Worm (Caenorhabditis elegans): ENCODE results near the gene K04G7.1.

K04G7.1 gene

DNA sequence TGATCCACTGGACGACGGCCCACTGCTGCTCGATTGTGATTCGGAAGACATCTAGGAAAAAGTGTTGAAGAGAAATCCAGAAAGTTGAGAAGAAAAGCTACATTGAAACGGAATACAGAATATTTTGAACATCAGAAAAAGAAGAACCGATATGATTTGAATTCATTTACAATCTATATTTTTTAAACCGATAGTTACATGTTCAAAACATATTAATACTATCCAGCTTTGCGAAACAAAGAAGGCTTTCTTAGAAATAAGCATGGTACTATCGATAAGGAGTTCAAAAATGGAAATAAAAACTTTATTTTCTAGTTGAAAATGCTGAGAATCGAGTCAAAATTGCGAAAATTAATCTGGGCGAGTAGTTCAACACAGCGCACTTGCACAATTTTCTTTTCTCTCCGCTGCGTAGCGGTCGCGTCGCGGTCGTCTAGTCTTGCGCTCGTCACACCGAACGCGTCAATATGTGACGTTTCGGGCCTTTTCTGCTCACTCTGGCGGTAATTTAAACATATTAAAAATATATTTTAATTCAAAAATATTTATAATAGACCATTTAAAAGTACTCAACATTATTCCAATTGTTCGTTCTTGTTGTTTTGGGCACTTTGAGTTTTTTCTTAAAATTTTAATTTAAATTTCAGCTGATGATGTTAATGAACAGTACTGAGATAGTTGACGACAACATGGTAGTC is at the start of gene K04G7.1, which contains the start of gene syf-2:
Gene K04G7.1 (plus strand): TSS at position 648 of the 698 bp plus-strand sequence.
Gene syf-2 (minus strand): TSS at position 51 of the 698 bp plus-strand sequence.
- TF ChIP-seq lin-35 (GFP tag; optimal IDR thresholded peaks at IDR 0.05) (peak; percentile 93 to 96), lin-39 (tag; optimal IDR thresholded peaks at IDR 0.05) (peak; percentile 76), unc-62 (GFP tag; optimal IDR thresholded peaks at IDR 0.05) (no peak), unc-30 (tag; optimal IDR thresholded peaks at IDR 0.05) (no peak), unc-98 (GFP tag; IDR thresholded peaks at IDR 0.05) (no peak), dpl-1 (GFP tag; optimal IDR thresholded peaks at IDR 0.05) (peak; percentile 90 to 94 (median 91)), grh-1 (GFP tag; IDR thresholded peaks at IDR 0.05) (peak; percentile 80), egl-13 (tag; optimal IDR thresholded peaks at IDR 0.05) (peak; percentile 85), vab-15 (tag; optimal IDR thresholded peaks at IDR 0.05) (no peak), elt-3 (tag; optimal IDR thresholded peaks at IDR 0.05) (peak in 3 of 6 experiments; percentile 58 to 89 (median 59)), aly-2 (tag; optimal IDR thresholded peaks at IDR 0.05) (peak; percentile 8), pax-3 (tag; optimal IDR thresholded peaks at IDR 0.05) (peak; percentile 82), tbx-2 (tag; optimal IDR thresholded peaks at IDR 0.05) (peak; percentile 91), ztf-4 (tag; optimal IDR thresholded peaks at IDR 0.05) (peak; percentile 77), nhr-47 (tag; optimal IDR thresholded peaks at IDR 0.05) (peak; percentile 90), zag-1 (tag; optimal IDR thresholded peaks at IDR 0.05) (peak; percentile 20), fkh-10 (GFP tag; optimal IDR thresholded peaks at IDR 0.05) (peak; percentile 71), isw-1 (GFP tag; IDR thresholded peaks at IDR 0.05) (peak; percentile 90), sup-37 (GFP tag; optimal IDR thresholded peaks at IDR 0.05) (no peak), ztf-11 (tag; optimal IDR thresholded peaks at IDR 0.05) (peak in 1 of 2 experiments; percentile 57), nhr-19 (GFP tag; conservative IDR thresholded peaks at IDR 0.05) (peak; percentile 90), pag-3 (tag; optimal IDR thresholded peaks at IDR 0.05; ENCODE audit: borderline replicate concordance, insufficient read depth) (no peak), dsc-1 (tag; optimal IDR thresholded peaks at IDR 0.05) (peak; percentile 80), unc-86 (tag; optimal IDR thresholded peaks at IDR 0.05) (peak; percentile 85), unc-130 (tag; optimal IDR thresholded peaks at IDR 0.05) (peak; percentile 83), nhr-85 (tag) (peak; percentile 97), nhr-90 (tag; optimal IDR thresholded peaks at IDR 0.05; ENCODE audit: poor library complexity) (peak; percentile 80), hpl-2 (GFP tag; optimal IDR thresholded peaks at IDR 0.05) (peak; percentile 52), sptf-1 (tag; optimal IDR thresholded peaks at IDR 0.05) (no peak), efl-3 (GFP tag; optimal IDR thresholded peaks at IDR 0.05) (no peak), mab-9 (GFP tag; IDR thresholded peaks at IDR 0.05) (peak; percentile 61; the same call in 1 of the 2 replicates), ets-5 (GFP tag; IDR thresholded peaks at IDR 0.05) (no peak), xbp-1 (tag; optimal IDR thresholded peaks at IDR 0.05) (peak; percentile 91), blmp-1 (tag; optimal IDR thresholded peaks at IDR 0.05) (peak; percentile 82), nhr-12 (tag; optimal IDR thresholded peaks at IDR 0.05) (no peak), zip-4 (GFP tag; optimal IDR thresholded peaks at IDR 0.05) (peak; percentile 60), mep-1 (tag; optimal IDR thresholded peaks at IDR 0.05) (peak; percentile 86), lsy-2 (tag; optimal IDR thresholded peaks at IDR 0.05) (peak; percentile 95), tlp-1 (tag; optimal IDR thresholded peaks at IDR 0.05) (no peak), C34B4.2 (tag; optimal IDR thresholded peaks at IDR 0.05) (no peak), snpc-4 (tag; optimal IDR thresholded peaks at IDR 0.05) (peak; percentile 82), jun-1 (tag; optimal IDR thresholded peaks at IDR 0.05) (peak; percentile 86), C04F5.9 (tag; optimal IDR thresholded peaks at IDR 0.05) (peak; percentile 64), ces-1 (GFP tag; optimal IDR thresholded peaks at IDR 0.05) (no peak), ama-1 (optimal IDR thresholded peaks at IDR 0.05) (peak; percentile 56), lin-14 (GFP tag; optimal IDR thresholded peaks at IDR 0.05) (peak; percentile 95), lir-3 (tag; optimal IDR thresholded peaks at IDR 0.05; ENCODE audit: poor library complexity) (peak; percentile 62), egl-27 (tag; optimal IDR thresholded peaks at IDR 0.05) (peak; percentile 78 to 87), irx-1 (tag; optimal IDR thresholded peaks at IDR 0.05) (peak; percentile 70), fkh-8 (tag; optimal IDR thresholded peaks at IDR 0.05) (peak; percentile 95), nhr-77 (tag; optimal IDR thresholded peaks at IDR 0.05) (peak; percentile 89)

All from whole organism, L1 larva.